Fruit fly (Drosophila melanogaster) Kc167 (cell line): ENCODE results near the gene PGRP-LC.

Experiments
- insv ChIP-seq: fragments of >200 bp; optimal IDR thresholded peaks from 3 replicates; lab custom pipeline; 2018; ENCODE audit warnings: missing external identifiers
- ttk ChIP-seq: sonication (Bioruptor generic); optimal IDR thresholded peaks from 2 replicates; lab custom pipeline; 2017; ENCODE audit warnings: missing external identifiers

DNA sequence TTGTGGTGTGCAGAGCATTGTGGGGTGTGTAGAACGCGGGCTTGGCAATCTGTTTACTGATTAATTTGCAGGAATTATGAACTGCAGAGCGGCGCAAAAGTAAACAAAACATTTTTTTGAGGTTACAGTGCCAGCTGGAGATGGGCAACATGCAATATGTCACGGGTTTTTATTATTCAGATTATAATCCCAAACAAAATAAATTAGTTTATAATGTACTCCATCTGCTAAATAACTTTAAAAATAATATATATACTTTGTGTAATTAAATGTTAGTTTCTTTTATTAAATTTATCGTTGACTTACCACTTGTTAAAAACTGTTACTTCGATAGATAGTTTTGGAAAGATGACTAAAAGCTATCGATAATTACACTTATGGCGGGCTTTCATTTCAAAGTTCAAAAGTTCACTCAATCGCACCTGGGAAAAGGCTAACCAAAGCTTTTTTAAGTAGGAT, 32.3 kb downstream of the PGRP-LC start, which contains the start of gene Fdx1:
- no peak for TF ChIP-seq insv (lab: Kevin White, UChicago)
- no peak for TF ChIP-seq ttk
